Fruit fly (Drosophila melanogaster): ENCODE measurements around the gene MTA1-like.

Gene MTA1-like

DNA sequence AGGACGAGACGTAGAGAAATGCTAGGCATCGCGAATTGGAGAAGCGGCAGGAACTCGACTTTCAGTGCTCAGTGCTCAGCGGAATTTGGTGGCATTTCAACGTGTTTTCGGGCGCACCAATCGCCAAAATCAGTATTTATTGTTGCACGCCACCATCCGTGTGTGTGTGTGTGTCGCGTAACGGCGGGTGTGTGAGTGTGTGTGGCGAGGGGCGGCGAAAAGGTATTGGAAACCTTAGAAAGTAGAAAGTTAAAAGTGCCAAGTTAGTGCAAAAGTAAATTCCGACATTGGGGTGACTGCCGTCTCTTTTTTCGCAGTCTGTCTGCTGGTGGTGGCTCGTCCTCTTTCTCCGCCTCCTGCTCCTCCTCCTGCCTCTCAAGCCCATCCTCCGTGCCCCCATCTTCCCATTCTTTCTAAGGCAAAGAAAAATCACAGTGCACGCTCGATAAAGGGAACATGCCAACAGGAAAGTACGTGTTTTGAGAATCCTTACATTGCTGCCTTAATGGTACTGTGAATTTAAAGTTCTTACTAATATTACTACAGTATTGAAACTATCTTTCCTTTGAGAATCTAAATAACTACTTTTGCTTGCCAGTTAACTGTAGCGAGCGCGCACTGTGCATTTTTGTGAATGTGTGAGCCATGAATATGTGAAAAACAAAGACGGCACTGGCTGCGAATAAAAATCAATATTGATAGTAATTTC is 37.7 kb upstream of the MTA1-like start (continued):
- TF ChIP-seq B-H2 (GFP tag; optimal IDR thresholded peaks at IDR 0.05), result no peak
- no peak for TF ChIP-seq sr (GFP tag; IDR thresholded peaks at IDR 0.05)
- TF ChIP-seq sens-2 (GFP tag; IDR thresholded peaks at IDR 0.05), result no peak
- no peak for TF ChIP-seq pzg (GFP tag; optimal IDR thresholded peaks at IDR 0.05)
- peak; percentile 7 for TF ChIP-seq CG18476 (GFP tag; optimal IDR thresholded peaks at IDR 0.05)
- TF ChIP-seq B-H1 (GFP tag; IDR thresholded peaks at IDR 0.05), result peak; percentile 15; the same call in 2 of the 3 replicates
- TF ChIP-seq Asciz (GFP tag; optimal IDR thresholded peaks at IDR 0.05), result no peak
- peak; percentile 70 for TF ChIP-seq Hand (GFP tag; optimal IDR thresholded peaks at IDR 0.05)
- TF ChIP-seq CG12659 (GFP tag; optimal IDR thresholded peaks at IDR 0.05), result peak; percentile 34
- TF ChIP-seq Hmr (GFP tag; optimal IDR thresholded peaks at IDR 0.05), result peak; percentile 44
- peak; percentile 70 for TF ChIP-seq gem (tag; optimal IDR thresholded peaks at IDR 0.05)
- peak; percentile 61 for TF ChIP-seq lmd (GFP tag; IDR thresholded peaks at IDR 0.05)
- peak; percentile 24; the same call in 1 of the 2 replicates for TF ChIP-seq CG32532 (GFP tag; IDR thresholded peaks at IDR 0.05)
- peak; percentile 62; the same call in 1 of the 2 replicates for TF ChIP-seq CG14014 (GFP tag; IDR thresholded peaks at IDR 0.05)
- TF ChIP-seq stwl (tag; optimal IDR thresholded peaks at IDR 0.05), result no peak
- TF ChIP-seq bowl (GFP tag; IDR thresholded peaks at IDR 0.05), result no peak
- TF ChIP-seq CG15479 (GFP tag; optimal IDR thresholded peaks at IDR 0.05), result no peak
- TF ChIP-seq ftz-f1 (GFP tag; optimal IDR thresholded peaks at IDR 0.05), result no peak
- no peak for TF ChIP-seq Dad (GFP tag; optimal IDR thresholded peaks at IDR 0.05)
- no peak for TF ChIP-seq CG31365 (tag; optimal IDR thresholded peaks at IDR 0.05)
- TF ChIP-seq ab (GFP tag; optimal IDR thresholded peaks at IDR 0.05), result no peak
- peak; percentile 35 for TF ChIP-seq Abd-B (GFP tag; optimal IDR thresholded peaks at IDR 0.05)
- TF ChIP-seq CG30403 (GFP tag; optimal IDR thresholded peaks at IDR 0.05), result peak; percentile 48
- no peak for TF ChIP-seq CG8478 (optimal IDR thresholded peaks at IDR 0.05)
- TF ChIP-seq CG17912 (GFP tag; optimal IDR thresholded peaks at IDR 0.05), result no peak
- peak; percentile 15 for TF ChIP-seq Vsx1 (GFP tag; optimal IDR thresholded peaks at IDR 0.05)
- no peak for TF ChIP-seq CG13775 (GFP tag; optimal IDR thresholded peaks at IDR 0.05)
- no peak for TF ChIP-seq Hr78 (GFP tag; optimal IDR thresholded peaks at IDR 0.05)
- no peak for TF ChIP-seq CG11696 (GFP tag; IDR thresholded peaks at IDR 0.05)
- TF ChIP-seq Side (GFP tag; optimal IDR thresholded peaks at IDR 0.05), result no peak
- no peak for TF ChIP-seq CG12942 (GFP tag; optimal IDR thresholded peaks at IDR 0.05)
- TF ChIP-seq CG15696 (tag; optimal IDR thresholded peaks at IDR 0.05), result peak; percentile 31
- no peak for TF ChIP-seq CG7372 (GFP tag; IDR thresholded peaks at IDR 0.05)
- TF ChIP-seq wek (GFP tag; optimal IDR thresholded peaks at IDR 0.05), result no peak
- TF ChIP-seq CG9437 (GFP tag; optimal IDR thresholded peaks at IDR 0.05), result peak; percentile 26
- TF ChIP-seq CG11247 (GFP tag; IDR thresholded peaks at IDR 0.05), result peak; percentile 40; the same call in 1 of the 2 replicates
- no peak for TF ChIP-seq dan (GFP tag; IDR thresholded peaks at IDR 0.05)
- TF ChIP-seq H2.0 (GFP tag; IDR thresholded peaks at IDR 0.05), result peak; percentile 39; the same call in 1 of the 2 replicates
- peak; percentile 68 for TF ChIP-seq Meics (GFP tag; optimal IDR thresholded peaks at IDR 0.05)
- TF ChIP-seq dm (GFP tag; optimal IDR thresholded peaks at IDR 0.05), result peak; percentile 16
- no peak for TF ChIP-seq emc (GFP tag; optimal IDR thresholded peaks at IDR 0.05)
- TF ChIP-seq eve (GFP tag; optimal IDR thresholded peaks at IDR 0.05), result no peak
- no peak for TF ChIP-seq CG7987 (GFP tag; optimal IDR thresholded peaks at IDR 0.05)
- no peak for TF ChIP-seq vfl (GFP tag; optimal IDR thresholded peaks at IDR 0.05)
- peak; percentile 72 for TF ChIP-seq stc (GFP tag; IDR thresholded peaks at IDR 0.05)
- peak; percentile 59 for TF ChIP-seq HHEX (GFP tag; optimal IDR thresholded peaks at IDR 0.05)
- TF ChIP-seq toy (GFP tag; IDR thresholded peaks at IDR 0.05), result no peak
- TF ChIP-seq E2f1 (GFP tag; IDR thresholded peaks at IDR 0.05), result peak; percentile 40; the same call in 1 of the 2 replicates
- no peak for TF ChIP-seq Bgb (GFP tag; IDR thresholded peaks at IDR 0.05; ENCODE audit: partially characterized antibody)
- TF ChIP-seq CG3838 (GFP tag; optimal IDR thresholded peaks at IDR 0.05), result no peak
